Worm (Caenorhabditis elegans): ENCODE data around the gene glrx-3.

The glrx-3 gene

DNA sequence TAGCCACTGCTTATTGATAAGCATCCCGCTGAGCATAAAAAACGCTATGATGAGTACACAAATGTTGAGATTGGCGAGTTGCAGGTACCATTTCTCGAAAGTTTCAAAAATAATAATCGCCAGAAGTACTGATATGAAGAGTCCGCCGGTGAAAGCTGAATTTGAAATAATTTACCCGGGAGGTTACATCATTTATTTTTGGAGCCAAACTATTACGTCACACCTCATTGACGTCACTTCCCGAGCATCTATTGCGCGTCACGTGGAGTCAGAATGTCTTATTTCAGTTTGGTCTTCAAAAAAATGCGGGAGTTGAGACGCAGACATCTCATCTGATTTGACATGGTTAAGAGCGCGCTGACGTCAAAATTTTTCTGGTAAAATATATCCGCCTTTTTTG lies 10.3 kb downstream of the glrx-3 start:
- no peak for TF ChIP-seq ets-5 (GFP tag; IDR thresholded peaks at IDR 0.05)
- TF ChIP-seq mdl-1 (tag; optimal IDR thresholded peaks at IDR 0.05): no peak
- no peak for TF ChIP-seq mab-9 (GFP tag; IDR thresholded peaks at IDR 0.05)
- TF ChIP-seq snu-23 (GFP tag; optimal IDR thresholded peaks at IDR 0.05): no peak
- no peak for TF ChIP-seq nhr-47 (tag; optimal IDR thresholded peaks at IDR 0.05)
- no peak for TF ChIP-seq blmp-1 (tag; optimal IDR thresholded peaks at IDR 0.05)
- TF ChIP-seq elt-3 (tag; optimal IDR thresholded peaks at IDR 0.05): no peak
- TF ChIP-seq zag-1 (tag; optimal IDR thresholded peaks at IDR 0.05): no peak
- no peak for TF ChIP-seq Y116A8C.19 (tag; optimal IDR thresholded peaks at IDR 0.05; ENCODE audit: borderline replicate concordance)
- no peak for TF ChIP-seq C04F5.9 (tag; optimal IDR thresholded peaks at IDR 0.05)

DNA sequence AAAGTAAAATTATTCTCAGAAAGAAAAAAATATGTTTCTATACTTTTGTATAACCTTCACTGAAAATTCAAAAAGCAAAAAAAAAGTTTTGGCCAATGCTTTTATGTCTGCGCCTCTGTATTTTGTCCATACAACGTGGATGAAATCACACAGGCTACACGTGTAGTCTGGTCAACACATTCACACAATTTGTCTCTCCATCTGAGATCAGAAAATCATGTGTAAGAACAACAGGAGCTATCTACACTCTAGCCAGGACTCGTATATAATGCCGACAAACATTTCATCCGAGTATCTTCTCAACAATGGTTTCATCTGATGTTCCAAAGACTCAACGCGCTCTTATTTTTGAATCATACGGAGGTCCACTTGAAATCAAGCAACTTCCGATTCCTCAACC lies 14.3 kb downstream of the glrx-3 start, which contains the start of gene D2063.1:
D2063.1 (plus strand) TSS at position 281 of the 400 bp plus-strand sequence.
- TF ChIP-seq nhr-20 (tag; optimal IDR thresholded peaks at IDR 0.05): peak; percentile 44
- TF ChIP-seq nhr-71 (tag; optimal IDR thresholded peaks at IDR 0.05): peak; percentile 53
- TF ChIP-seq tbx-2 (tag; optimal IDR thresholded peaks at IDR 0.05): no peak
- peak; percentile 58 for TF ChIP-seq rnt-1 (tag; optimal IDR thresholded peaks at IDR 0.05)
- TF ChIP-seq nhr-237 (tag; optimal IDR thresholded peaks at IDR 0.05): no peak
- TF ChIP-seq lin-14 (GFP tag; optimal IDR thresholded peaks at IDR 0.05): peak; percentile 34
- TF ChIP-seq hpl-2 (GFP tag; optimal IDR thresholded peaks at IDR 0.05): no peak
- peak; percentile 13 for TF ChIP-seq nhr-11 (tag; optimal IDR thresholded peaks at IDR 0.05)
- no peak for TF ChIP-seq mep-1 (tag; optimal IDR thresholded peaks at IDR 0.05)
- no peak for TF ChIP-seq ceh-63 (GFP tag; optimal IDR thresholded peaks at IDR 0.05)
- no peak for TF ChIP-seq dsc-1 (tag; optimal IDR thresholded peaks at IDR 0.05)
- peak; percentile 18; the same call in 1 of the 2 replicates for TF ChIP-seq nhr-19 (GFP tag; conservative IDR thresholded peaks at IDR 0.05)

DNA sequence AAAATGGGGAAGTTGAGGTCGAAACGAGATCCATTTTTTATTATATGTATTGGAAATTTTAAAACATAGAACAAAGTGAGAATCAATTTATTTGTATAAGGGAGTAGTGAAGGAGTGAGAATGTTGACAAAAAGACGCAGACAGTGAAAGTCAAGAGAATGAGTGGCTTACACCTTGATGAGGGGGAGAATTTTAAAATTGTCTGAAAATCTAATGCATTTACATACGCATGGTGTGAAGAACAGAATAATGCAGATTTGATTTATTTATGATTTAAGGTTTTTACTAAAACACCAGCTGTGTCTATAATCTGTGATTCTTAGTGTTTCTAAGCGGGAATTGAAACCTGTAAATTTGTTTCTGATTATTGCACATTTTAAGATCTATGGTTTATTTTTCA lies 15.7 kb downstream of the glrx-3 start, which contains the start of gene nhr-125:
nhr-125 (minus strand) TSS at position 101 of the 400 bp plus-strand sequence.
- TF ChIP-seq sptf-1 (tag; optimal IDR thresholded peaks at IDR 0.05): no peak
- no peak for TF ChIP-seq nhr-76 (tag; optimal IDR thresholded peaks at IDR 0.05)
- no peak for TF ChIP-seq mef-2 (tag; optimal IDR thresholded peaks at IDR 0.05)
- TF ChIP-seq F16B12.6 (tag; optimal IDR thresholded peaks at IDR 0.05): no peak
- TF ChIP-seq egl-27 (tag; optimal IDR thresholded peaks at IDR 0.05): no peak
- no peak for TF ChIP-seq jun-1 (tag; optimal IDR thresholded peaks at IDR 0.05)
- no peak for TF ChIP-seq nhr-71 (tag; optimal IDR thresholded peaks at IDR 0.05)
- TF ChIP-seq ceh-90 (tag; optimal IDR thresholded peaks at IDR 0.05): no peak
- no peak for TF ChIP-seq ets-5 (GFP tag; IDR thresholded peaks at IDR 0.05)
- TF ChIP-seq vab-15 (tag; optimal IDR thresholded peaks at IDR 0.05): no peak
- no peak for TF ChIP-seq skn-1 (tag; optimal IDR thresholded peaks at IDR 0.05)
- TF ChIP-seq C04F5.9 (tag; optimal IDR thresholded peaks at IDR 0.05): no peak
- no peak for TF ChIP-seq lin-14 (GFP tag; optimal IDR thresholded peaks at IDR 0.05)
- TF ChIP-seq sup-37 (GFP tag; optimal IDR thresholded peaks at IDR 0.05): no peak
- no peak for TF ChIP-seq aly-2 (tag; optimal IDR thresholded peaks at IDR 0.05)

DNA sequence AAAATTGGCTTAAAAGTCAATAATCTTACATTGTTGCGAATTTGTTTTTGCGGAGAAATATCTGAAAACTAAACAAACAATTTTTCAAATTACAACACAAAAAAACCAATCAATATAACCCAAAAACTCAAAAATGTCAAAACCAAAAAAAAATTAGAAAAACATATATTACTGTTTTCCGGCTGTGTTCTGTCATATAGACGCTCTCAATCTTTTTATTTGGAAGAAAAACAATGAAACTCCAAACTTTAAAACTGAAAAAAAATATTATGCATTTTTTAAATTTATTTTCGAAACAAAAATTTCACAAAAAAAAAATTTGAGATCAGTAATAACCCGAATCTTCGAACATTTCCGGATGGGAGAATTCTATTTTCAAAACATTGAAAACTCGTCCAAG lies 18.4 kb downstream of the glrx-3 start, which contains the start of gene R02D1.2:
R02D1.2 (minus strand) TSS at position 101 of the 400 bp plus-strand sequence.
- TF ChIP-seq swsn-7 (tag; optimal IDR thresholded peaks at IDR 0.05) (no peak), lin-13 (GFP tag; optimal IDR thresholded peaks at IDR 0.05) (no peak), tlp-1 (tag; optimal IDR thresholded peaks at IDR 0.05) (no peak), hpl-2 (GFP tag; optimal IDR thresholded peaks at IDR 0.05) (no peak), nhr-76 (tag; optimal IDR thresholded peaks at IDR 0.05) (no peak), grh-1 (GFP tag; IDR thresholded peaks at IDR 0.05) (no peak), nhr-84 (tag; optimal IDR thresholded peaks at IDR 0.05) (no peak), jun-1 (tag; optimal IDR thresholded peaks at IDR 0.05) (no peak), dpl-1 (GFP tag; optimal IDR thresholded peaks at IDR 0.05) (no peak), elt-2 (tag; optimal IDR thresholded peaks at IDR 0.05) (no peak), egl-13 (tag; optimal IDR thresholded peaks at IDR 0.05) (no peak), unc-30 (tag; optimal IDR thresholded peaks at IDR 0.05) (no peak), unc-98 (GFP tag; IDR thresholded peaks at IDR 0.05) (no peak), fkh-4 (tag; optimal IDR thresholded peaks at IDR 0.05; ENCODE audit: borderline replicate concordance) (no peak), ceh-90 (tag; optimal IDR thresholded peaks at IDR 0.05) (no peak), zag-1 (tag; optimal IDR thresholded peaks at IDR 0.05) (no peak), ztf-11 (tag; optimal IDR thresholded peaks at IDR 0.05) (no peak), nhr-20 (tag; optimal IDR thresholded peaks at IDR 0.05) (no peak)

Data from whole organism, L1 larva.